Worm (Caenorhabditis elegans): ENCODE results near the gene nspe-2.

ce11 chrII:12603667-12604621 is 15.2 kb downstream of the nspe-2 start, which contains the start of the genes ceh-100 and lips-15:
- TF ChIP-seq zag-1 (tag; optimal IDR thresholded peaks at IDR 0.05) (no peak), lin-13 (GFP tag; optimal IDR thresholded peaks at IDR 0.05) (no peak), elt-1 (tag; optimal IDR thresholded peaks at IDR 0.05) (no peak), skn-1 (tag; optimal IDR thresholded peaks at IDR 0.05) (no peak), lin-39 (tag; optimal IDR thresholded peaks at IDR 0.05) (no peak), ceh-82 (tag; optimal IDR thresholded peaks at IDR 0.05) (no peak), dmd-4 (tag; optimal IDR thresholded peaks at IDR 0.05) (no peak), nhr-25 (tag; optimal IDR thresholded peaks at IDR 0.05) (no peak)

Measured in whole organism, L2 larva.